Worm (Caenorhabditis elegans): ENCODE measurements around the gene cogc-8.

DNA sequence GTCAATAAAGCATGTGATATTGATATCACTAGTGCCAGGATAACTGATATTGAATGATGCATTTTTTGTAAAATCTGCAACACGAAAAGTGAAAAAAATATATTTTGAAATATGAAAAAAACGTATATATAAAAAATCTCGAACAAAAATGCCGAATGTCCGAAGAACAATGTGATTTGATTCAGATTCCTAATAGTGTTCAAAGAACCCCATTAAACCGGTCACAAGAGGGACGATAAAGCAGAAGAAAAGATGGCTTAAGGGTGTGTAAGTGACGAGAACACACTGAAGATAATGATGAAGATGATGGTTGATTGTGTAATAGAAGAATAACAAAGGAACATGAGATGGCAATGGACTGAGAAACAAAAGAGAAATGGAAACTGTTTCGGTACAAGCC, 47.8 kb downstream of the cogc-8 start, which contains the start of gene T21D12.14:
- no peak for TF ChIP-seq egl-5 (tag; optimal IDR thresholded peaks at IDR 0.05)
- no peak for TF ChIP-seq unc-62 (GFP tag; optimal IDR thresholded peaks at IDR 0.05)
- TF ChIP-seq ceh-9 (tag; optimal IDR thresholded peaks at IDR 0.05): no peak
- TF ChIP-seq R02D3.7 (tag; optimal IDR thresholded peaks at IDR 0.05): no peak
- no peak for TF ChIP-seq nhr-77 (tag; optimal IDR thresholded peaks at IDR 0.05)
- TF ChIP-seq snpc-4 (tag; optimal IDR thresholded peaks at IDR 0.05): no peak
- no peak for TF ChIP-seq ztf-4 (tag; optimal IDR thresholded peaks at IDR 0.05)
- no peak for TF ChIP-seq lin-39 (tag; optimal IDR thresholded peaks at IDR 0.05)
- no peak for TF ChIP-seq zag-1 (tag; optimal IDR thresholded peaks at IDR 0.05)
- TF ChIP-seq nhr-76 (tag; optimal IDR thresholded peaks at IDR 0.05): no peak
- no peak for TF ChIP-seq aly-2 (tag; optimal IDR thresholded peaks at IDR 0.05)
- no peak for TF ChIP-seq pqm-1 (tag; optimal IDR thresholded peaks at IDR 0.05)
- no peak for TF ChIP-seq elt-2 (tag; optimal IDR thresholded peaks at IDR 0.05)
